Fruit fly (Drosophila melanogaster) whole organism, embryonic: Measurements from ENCODE around the gene CG42784.

Source experiments
- CG11560 ChIP-seq: fragments of 200-800 bp; sonication (Bioruptor generic); IDR thresholded peaks from 3 replicates; pipeline ENCODE4 v1.3.6; 2022; ENCODE audit warnings: missing biosample characterization, missing genetic modification characterization
- CG15073 ChIP-seq: fragments of 200-800 bp; sonication (Bioruptor generic); optimal IDR thresholded peaks from 2 replicates; lab custom pipeline; 2016; ENCODE audit warnings: missing biosample characterization, missing genetic modification characterization
- CG34224 ChIP-seq: fragments of 200-800 bp; sonication (Bioruptor generic); IDR thresholded peaks from 3 replicates; pipeline ENCODE4 v1.3.6; 2022; ENCODE audit warnings: missing biosample characterization, missing genetic modification characterization; ENCODE audit not compliant: partially characterized antibody
- CG5953 ChIP-seq: fragments of 200-800 bp; sonication (Bioruptor generic); IDR thresholded peaks from 2 replicates; pipeline ENCODE4 v1.3.6; 2022; ENCODE audit warnings: missing biosample characterization, missing genetic modification characterization
- CG6765 ChIP-seq: fragments of 200-800 bp; sonication (Bioruptor generic); optimal IDR thresholded peaks from 3 replicates; lab custom pipeline; 2017; ENCODE audit warnings: missing biosample characterization, mild to moderate bottlenecking, missing genetic modification characterization
- CG7745 ChIP-seq: fragments of 200-800 bp; sonication (Bioruptor generic); optimal IDR thresholded peaks from 2 replicates; lab custom pipeline; 2018; ENCODE audit warnings: missing biosample characterization, mild to moderate bottlenecking, missing genetic modification characterization, moderate library complexity
- Fer1 ChIP-seq: fragments of 200-800 bp; sonication (Bioruptor generic); optimal IDR thresholded peaks from 2 replicates; lab custom pipeline; 2017; ENCODE audit warnings: missing biosample characterization, mild to moderate bottlenecking, missing genetic modification characterization
- Lpt ChIP-seq: fragments of >200 bp; optimal IDR thresholded peaks from 2 replicates; lab custom pipeline; 2018; ENCODE audit warnings: missing biosample characterization, missing genetic modification characterization
- Spps ChIP-seq: fragments of 200-800 bp; sonication (Bioruptor generic); optimal IDR thresholded peaks from 2 replicates; lab custom pipeline; 2018; ENCODE audit warnings: missing biosample characterization, mild to moderate bottlenecking, missing genetic modification characterization
- h ChIP-seq: fragments of >200 bp; optimal IDR thresholded peaks from 2 replicates; lab custom pipeline; 2017
- mld ChIP-seq: fragments of 200-800 bp; sonication (Bioruptor generic); IDR thresholded peaks from 3 replicates; pipeline ENCODE4 v1.3.6; 2022; ENCODE audit warnings: missing biosample characterization, missing genetic modification characterization; ENCODE audit not compliant: partially characterized antibody
- pan ChIP-seq, 4 experiments: fragments of >200 bp in 3 of 4; fragments of 200-800 bp in 1 of 4; sonication (Bioruptor generic) in 1 of 4; optimal IDR thresholded peaks in 3 of 4; IDR thresholded peaks in 1 of 4; 2 replicates each; pipeline versions ENCODE4 v1.3.6 to Lab custom; 2017 to 2022; ENCODE audit warnings: missing biosample characterization in 2 of 4, missing genetic modification characterization in 2 of 4, mixed read lengths in 1 of 4

DNA sequence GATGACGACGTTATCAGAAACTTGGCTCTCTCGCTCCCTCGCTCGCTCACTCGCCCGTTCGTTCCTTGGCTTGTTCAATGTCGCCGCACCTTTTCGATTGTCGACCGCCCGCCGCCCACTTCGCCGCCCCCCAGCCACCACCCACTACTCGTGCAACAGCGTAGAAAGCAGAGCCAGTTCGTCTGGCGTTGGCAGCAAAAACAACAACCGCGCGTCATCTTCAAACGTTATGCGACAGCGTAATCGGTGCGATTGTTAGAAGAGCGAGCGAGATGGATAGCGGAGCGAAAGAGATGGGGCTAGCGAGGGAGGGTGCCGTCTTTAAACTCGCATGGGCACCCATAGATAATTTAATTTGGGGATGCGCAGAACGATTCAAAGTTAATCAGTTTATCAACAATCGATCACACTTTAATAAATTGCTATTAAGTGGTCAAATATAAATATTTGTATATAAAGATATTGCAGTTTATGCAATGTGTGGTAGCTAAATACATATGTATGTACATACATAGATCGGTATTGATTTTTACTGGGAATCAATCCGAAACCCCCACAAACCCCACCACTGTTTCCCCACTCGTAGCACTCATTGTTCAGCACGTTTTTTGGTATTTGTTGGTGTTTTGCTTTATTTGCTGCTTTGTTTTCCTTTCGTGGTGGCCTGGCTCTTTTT lies 99.2 kb downstream of the CG42784 start:
- TF ChIP-seq Lpt (GFP tag; lab: Kevin White, UChicago) = no peak
- TF ChIP-seq mld (GFP tag; lab: Robert Waterston, UW) = no peak
- TF ChIP-seq pan (optimal IDR thresholded peaks at IDR 0.05; lab: Kevin White, UChicago) = no peak
- peak in 1 of 2 experiments; percentile 61 for TF ChIP-seq pan (GFP tag; optimal IDR thresholded peaks at IDR 0.05 in 1 of 2, IDR thresholded peaks at IDR 0.05 in 1 of 2)
- TF ChIP-seq Fer1 = peak; percentile 74
- TF ChIP-seq Spps (tag; lab: Kevin White, UChicago) = no peak
- no peak for TF ChIP-seq CG5953 (GFP tag; lab: Robert Waterston, UW)
- peak; percentile 13 for TF ChIP-seq CG15073
- peak; percentile 44; the same call in 2 of the 3 replicates for TF ChIP-seq CG11560 (tag; lab: Robert Waterston, UW)
- TF ChIP-seq h (lab: Kevin White, UChicago) = no peak
- no peak for TF ChIP-seq CG6765 (GFP tag; lab: Kevin White, UChicago)
- TF ChIP-seq CG7745 (tag; lab: Kevin White, UChicago) = no peak
- 0 out of 3 replicates have a peak, but pooled peaks have one; percentile 15 for TF ChIP-seq CG34224 (GFP tag; lab: Robert Waterston, UW)
